Worm (Caenorhabditis elegans) whole organism, midembryonic: ENCODE results near the gene ceph-41.

Experiments used
- klf-2 ChIP-seq: fragments of 200-800 bp; sonication (Bioruptor generic); conservative IDR thresholded peaks from 2 replicates; pipeline ENCODE4 v1.3.6; 2022; ENCODE audit warnings: missing genetic modification reagents, missing genetic modification characterization, missing compliant biosample characterization
- tab-1 ChIP-seq: fragments of 200-800 bp; sonication (Bioruptor generic); IDR thresholded peaks from 2 replicates; pipeline ENCODE4 v1.3.6; 2022; ENCODE audit warnings: missing genetic modification characterization, missing compliant biosample characterization

- TF ChIP-seq tab-1 = no peak
- TF ChIP-seq klf-2 (GFP tag; lab: Robert Waterston, UW) = no peak
Measured at ce11 chrIV:8103196-8103595, 23.8 kb upstream of the ceph-41 start.
